Worm (Caenorhabditis elegans): ENCODE results near the gene R07G3.8.

R07G3.8 gene

DNA sequence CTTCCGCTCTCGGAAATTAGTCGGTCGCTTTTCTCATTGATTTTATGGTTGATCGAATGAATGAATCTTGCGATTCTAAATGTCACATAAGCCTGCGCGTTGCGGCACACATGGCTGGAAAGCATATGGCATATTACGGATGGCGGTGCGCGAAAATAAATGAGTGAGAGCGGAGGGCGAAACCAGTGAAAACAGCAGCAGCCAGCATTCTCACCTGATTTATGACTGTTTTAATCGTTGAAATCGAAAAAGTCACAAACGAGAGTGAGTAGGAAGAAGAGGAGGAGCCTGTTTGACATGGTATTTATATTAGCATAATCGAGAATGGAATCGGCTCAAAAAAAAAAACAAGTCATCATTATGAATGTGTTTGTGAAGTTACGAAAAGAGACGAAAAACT, 4.0 kb upstream of the R07G3.8 start:
- TF ChIP-seq nhr-85 (tag) (no peak), blmp-1 (tag; optimal IDR thresholded peaks at IDR 0.05) (peak; percentile 90), nhr-77 (tag; optimal IDR thresholded peaks at IDR 0.05) (no peak), lin-14 (GFP tag; optimal IDR thresholded peaks at IDR 0.05) (peak; percentile 3), ztf-4 (tag; optimal IDR thresholded peaks at IDR 0.05) (no peak)

DNA sequence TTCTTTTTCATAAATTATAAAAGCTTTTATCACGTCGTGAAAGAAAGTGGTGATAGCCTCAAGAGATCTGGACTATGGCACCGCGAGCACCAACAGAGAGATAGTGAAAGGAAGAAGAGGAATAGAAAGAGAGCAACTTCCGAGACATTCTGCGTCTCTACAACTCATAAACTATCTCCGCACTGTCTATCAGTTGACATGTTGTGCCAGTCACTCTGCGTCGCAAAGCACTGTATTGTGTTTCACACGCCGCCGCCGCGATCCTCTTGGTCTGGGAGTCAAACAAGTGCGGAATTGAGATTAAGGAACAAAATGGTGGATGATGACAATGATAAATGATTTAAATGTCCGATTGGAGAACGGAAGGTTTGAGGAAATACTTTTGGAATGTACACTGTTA, 3.2 kb upstream of the R07G3.8 start:
- TF ChIP-seq mdl-1 (tag; optimal IDR thresholded peaks at IDR 0.05) (peak in 1 of 2 experiments; percentile 1), ceh-82 (tag; optimal IDR thresholded peaks at IDR 0.05) (no peak), zag-1 (tag; optimal IDR thresholded peaks at IDR 0.05) (no peak), swsn-7 (tag; optimal IDR thresholded peaks at IDR 0.05) (peak; percentile 21), nhr-71 (tag; optimal IDR thresholded peaks at IDR 0.05) (peak; percentile 35), elt-2 (tag; optimal IDR thresholded peaks at IDR 0.05) (peak; percentile 48), irx-1 (tag; optimal IDR thresholded peaks at IDR 0.05) (no peak), Y116A8C.19 (tag; optimal IDR thresholded peaks at IDR 0.05; ENCODE audit: borderline replicate concordance) (no peak), lin-35 (GFP tag; optimal IDR thresholded peaks at IDR 0.05) (no peak), rnt-1 (tag; optimal IDR thresholded peaks at IDR 0.05) (peak; percentile 58), tbx-2 (tag; optimal IDR thresholded peaks at IDR 0.05) (peak; percentile 29), blmp-1 (tag; optimal IDR thresholded peaks at IDR 0.05) (peak; percentile 37), xbp-1 (tag; optimal IDR thresholded peaks at IDR 0.05) (no peak), sptf-1 (tag; optimal IDR thresholded peaks at IDR 0.05) (no peak), ceh-8 (GFP tag; optimal IDR thresholded peaks at IDR 0.05) (no peak), jun-1 (tag; optimal IDR thresholded peaks at IDR 0.05) (peak; percentile 26), hpl-2 (GFP tag; optimal IDR thresholded peaks at IDR 0.05) (no peak), lin-14 (GFP tag; optimal IDR thresholded peaks at IDR 0.05) (peak; percentile 43), nhr-85 (tag) (no peak), efl-1 (optimal IDR thresholded peaks at IDR 0.05) (peak; percentile 3 to 24), efl-1 (GFP tag; optimal IDR thresholded peaks at IDR 0.05 in 1 of 2) (peak in 1 of 2 experiments; percentile 12), nhr-20 (tag; optimal IDR thresholded peaks at IDR 0.05) (no peak), nhr-77 (tag; optimal IDR thresholded peaks at IDR 0.05) (no peak), nhr-12 (tag; optimal IDR thresholded peaks at IDR 0.05) (no peak)

DNA sequence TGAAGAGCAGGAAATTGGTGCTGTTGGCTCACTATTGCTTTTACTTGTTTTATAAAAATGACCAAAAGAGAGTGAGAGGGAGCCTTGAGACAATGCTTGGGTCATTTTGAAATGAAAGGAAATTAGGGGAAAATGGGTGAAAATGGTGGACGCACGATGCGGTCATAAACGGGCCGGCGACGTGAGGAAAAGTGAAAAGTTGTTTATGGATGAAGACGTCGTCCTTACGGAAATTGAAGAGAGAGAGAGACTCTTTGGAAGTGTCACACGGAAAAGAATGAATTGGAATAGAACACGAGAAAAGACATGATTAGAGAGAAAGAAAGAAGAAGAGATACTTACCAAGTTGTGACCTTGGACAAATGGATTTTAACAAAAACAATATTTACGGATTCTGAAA, 1.2 kb upstream of the R07G3.8 start:
- TF ChIP-seq snu-23 (GFP tag; optimal IDR thresholded peaks at IDR 0.05) (peak; percentile 38), ceh-90 (tag; optimal IDR thresholded peaks at IDR 0.05) (no peak), jun-1 (tag; optimal IDR thresholded peaks at IDR 0.05) (no peak), mdl-1 (tag; optimal IDR thresholded peaks at IDR 0.05) (no peak), efl-1 (optimal IDR thresholded peaks at IDR 0.05) (no peak), efl-1 (GFP tag; optimal IDR thresholded peaks at IDR 0.05 in 1 of 2) (peak in 1 of 2 experiments; percentile 71), lsy-2 (tag; optimal IDR thresholded peaks at IDR 0.05) (peak in 1 of 2 experiments; percentile 31), blmp-1 (tag; optimal IDR thresholded peaks at IDR 0.05) (peak; percentile 100), lin-35 (GFP tag; optimal IDR thresholded peaks at IDR 0.05) (peak in 1 of 2 experiments; percentile 4), elt-3 (tag; optimal IDR thresholded peaks at IDR 0.05) (peak in 1 of 6 experiments; percentile 20), lin-13 (GFP tag; optimal IDR thresholded peaks at IDR 0.05) (no peak), unc-30 (tag; optimal IDR thresholded peaks at IDR 0.05) (no peak), nhr-71 (tag; optimal IDR thresholded peaks at IDR 0.05) (peak; percentile 37), vab-15 (tag; optimal IDR thresholded peaks at IDR 0.05) (peak; percentile 37), mep-1 (tag; optimal IDR thresholded peaks at IDR 0.05) (peak; percentile 52), lin-14 (GFP tag; optimal IDR thresholded peaks at IDR 0.05) (peak; percentile 75), nhr-85 (tag) (peak; percentile 48)

DNA sequence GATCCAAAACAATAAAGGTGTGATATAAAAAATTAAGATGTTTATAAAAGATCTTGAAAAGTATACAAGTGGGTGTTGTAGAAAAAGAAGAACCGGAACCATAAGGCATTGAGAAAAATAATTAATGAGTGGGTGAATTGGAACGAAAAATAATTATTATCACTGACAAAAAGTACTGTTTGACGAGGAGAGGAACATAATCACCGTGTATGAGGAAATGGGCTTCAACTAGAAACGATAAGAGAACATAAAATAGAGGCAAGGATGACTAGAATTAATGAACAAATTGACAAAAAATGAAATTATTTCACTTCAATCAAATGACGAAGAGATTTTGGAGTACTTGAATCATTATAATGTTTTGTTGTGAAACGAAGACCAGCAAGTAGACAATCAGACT, 2.1 kb downstream of the R07G3.8 start:
- TF ChIP-seq mep-1 (tag; optimal IDR thresholded peaks at IDR 0.05) = peak; percentile 6
- TF ChIP-seq efl-1 (optimal IDR thresholded peaks at IDR 0.05) = no peak
- peak in 1 of 2 experiments; percentile 63 for TF ChIP-seq efl-1 (GFP tag; optimal IDR thresholded peaks at IDR 0.05 in 1 of 2)
- no peak for TF ChIP-seq fos-1 (tag; optimal IDR thresholded peaks at IDR 0.05)

DNA sequence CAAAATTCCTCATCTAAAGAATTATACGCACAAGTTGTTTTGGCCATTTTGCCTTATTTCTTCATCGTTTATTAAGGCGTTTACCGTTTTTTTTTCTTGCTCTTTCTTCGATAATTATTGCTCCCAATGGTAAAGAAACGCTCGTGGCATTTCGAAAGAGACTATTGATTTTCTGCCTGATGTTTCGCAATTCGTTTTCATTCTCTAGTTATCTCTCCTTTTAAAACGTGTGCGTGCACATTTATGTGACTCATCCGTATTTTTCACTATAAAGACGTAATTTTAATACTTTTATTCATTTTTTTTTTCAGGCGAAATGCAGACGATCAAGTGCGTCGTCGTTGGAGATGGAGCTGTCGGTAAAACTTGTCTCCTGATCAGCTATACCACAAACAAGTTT, 4.2 kb downstream of the R07G3.8 start, which contains the start of gene cdc-42:
TSS of gene cdc-42 (plus strand) at position 312 of the 400 bp plus-strand sequence.
- no peak for TF ChIP-seq snu-23 (GFP tag; optimal IDR thresholded peaks at IDR 0.05)
- TF ChIP-seq efl-1 (optimal IDR thresholded peaks at IDR 0.05) = no peak
- TF ChIP-seq efl-1 (GFP tag; optimal IDR thresholded peaks at IDR 0.05 in 1 of 2) = peak in 1 of 2 experiments; percentile 78
- TF ChIP-seq nhr-85 (tag) = peak; percentile 37
- no peak for TF ChIP-seq nhr-237 (tag; optimal IDR thresholded peaks at IDR 0.05)
- no peak for TF ChIP-seq dpl-1 (GFP tag; optimal IDR thresholded peaks at IDR 0.05)
- TF ChIP-seq nhr-47 (tag; optimal IDR thresholded peaks at IDR 0.05) = no peak
- peak; percentile 16 for TF ChIP-seq skn-1 (tag; optimal IDR thresholded peaks at IDR 0.05)
- no peak for TF ChIP-seq nhr-20 (tag; optimal IDR thresholded peaks at IDR 0.05)

Measured in whole organism, L1 larva.